Worm (Caenorhabditis elegans) whole organism, L4 larva: ENCODE data around the gene Y82E9BR.18.

Source experiments
- F10B5.3 ChIP-seq: sonication (generic microtip); optimal IDR thresholded peaks from 2 replicates; lab custom pipeline; 2016; ENCODE audit warnings: mild to moderate bottlenecking, missing genetic modification characterization, missing compliant biosample characterization
- F26F4.8 ChIP-seq: fragments of 200-800 bp; sonication (Bioruptor generic); conservative IDR thresholded peaks from 2 replicates; pipeline ENCODE4 v1.3.6; 2022; ENCODE audit warnings: missing genetic modification characterization, missing compliant biosample characterization
- T20F7.1 ChIP-seq: fragments of 200-800 bp; sonication (Bioruptor generic); optimal IDR thresholded peaks from 2 replicates; lab custom pipeline; 2018; ENCODE audit warnings: mild to moderate bottlenecking, missing genetic modification characterization, missing compliant biosample characterization
- Y105C5A.15 ChIP-seq: fragments of 200-800 bp; sonication (Bioruptor generic); IDR thresholded peaks from 2 replicates; pipeline ENCODE4 v1.3.6; 2022; ENCODE audit warnings: missing genetic modification characterization, missing compliant biosample characterization
- Y48G9A.11 ChIP-seq: fragments of 200-800 bp; sonication (Bioruptor generic); IDR thresholded peaks from 2 replicates; pipeline ENCODE4 v1.3.6; 2022; ENCODE audit warnings: missing genetic modification reagents, missing genetic modification characterization, missing compliant biosample characterization
- Y5F2A.4 ChIP-seq: fragments of 200-800 bp; sonication (Bioruptor generic); optimal IDR thresholded peaks from 2 replicates; lab custom pipeline; 2018; ENCODE audit warnings: mild to moderate bottlenecking, missing genetic modification characterization, missing compliant biosample characterization
- aha-1 ChIP-seq: fragments of 150-350 bp; peaks from one replicate; lab custom pipeline; 2014; ENCODE audit warnings: missing biosample characterization, missing genetic modification characterization
- ceh-28 ChIP-seq: fragments of 150-350 bp; optimal IDR thresholded peaks from 2 replicates; lab custom pipeline; 2014; ENCODE audit warnings: missing biosample characterization, missing genetic modification reagents, missing genetic modification characterization
- ctbp-1 ChIP-seq: fragments of 200-800 bp; sonication (Bioruptor generic); IDR thresholded peaks from 2 replicates; pipeline ENCODE4 v1.3.6; 2022; ENCODE audit warnings: missing genetic modification reagents, missing genetic modification characterization, missing compliant biosample characterization
- daf-12 ChIP-seq: fragments of 150-350 bp; optimal IDR thresholded peaks from 2 replicates; lab custom pipeline; 2014; ENCODE audit warnings: missing biosample characterization, missing genetic modification reagents, missing genetic modification characterization
- daf-16 ChIP-seq, 3 experiments: sonication (generic microtip); optimal IDR thresholded peaks; 2 replicates each; lab custom pipeline; 2016 to 2017; ENCODE audit warnings: missing genetic modification characterization in 3 of 3, missing genetic modification reagents in 3 of 3, mild to moderate bottlenecking in 2 of 3, missing compliant biosample characterization in 2 of 3, missing biosample characterization in 1 of 3, moderate library complexity in 1 of 3
- daf-8 ChIP-seq: fragments of 200-800 bp; sonication (Bioruptor generic); IDR thresholded peaks from 2 replicates; pipeline ENCODE4 v1.3.6; 2022; ENCODE audit warnings: missing genetic modification characterization, missing compliant biosample characterization
- dmd-8 ChIP-seq: fragments of 200-800 bp; sonication (Bioruptor generic); IDR thresholded peaks from 2 replicates; pipeline ENCODE4 v1.3.6; 2022; ENCODE audit warnings: missing genetic modification characterization, missing compliant biosample characterization
- dmd-9 ChIP-seq: fragments of 200-800 bp; sonication (Bioruptor generic); IDR thresholded peaks from 2 replicates; pipeline ENCODE4 v1.3.6; 2022; ENCODE audit warnings: missing genetic modification reagents, missing genetic modification characterization, missing compliant biosample characterization
- egl-43 ChIP-seq: fragments of 200-800 bp; sonication (Bioruptor generic); IDR thresholded peaks from 2 replicates; pipeline ENCODE4 v1.3.6; 2022; ENCODE audit warnings: missing genetic modification reagents, missing genetic modification characterization, missing compliant biosample characterization
- fkh-10 ChIP-seq: fragments of 150-350 bp; optimal IDR thresholded peaks from 2 replicates; lab custom pipeline; 2014; ENCODE audit warnings: missing biosample characterization, missing genetic modification reagents, missing genetic modification characterization
- fos-1 ChIP-seq: fragments of 150-350 bp; optimal IDR thresholded peaks from 2 replicates; lab custom pipeline; 2014; ENCODE audit warnings: missing biosample characterization, missing genetic modification characterization
- hlh-11 ChIP-seq: fragments of 200-800 bp; sonication (Bioruptor generic); optimal IDR thresholded peaks from 2 replicates; lab custom pipeline; 2018; ENCODE audit warnings: mild to moderate bottlenecking, missing genetic modification characterization, missing compliant biosample characterization
- hlh-30 ChIP-seq: sonication (generic microtip); optimal IDR thresholded peaks from 2 replicates; lab custom pipeline; 2017; ENCODE audit warnings: antibody characterized with exemption, mild to moderate bottlenecking, missing genetic modification characterization, missing compliant biosample characterization; ENCODE audit not compliant: insufficient read depth
- hmg-1.1 ChIP-seq: fragments of 200-800 bp; sonication (Bioruptor generic); IDR thresholded peaks from 2 replicates; pipeline ENCODE4 v1.3.6; 2022; ENCODE audit warnings: missing genetic modification reagents, missing genetic modification characterization, missing compliant biosample characterization
- lin-38 ChIP-seq: fragments of 200-800 bp; sonication (Bioruptor generic); IDR thresholded peaks from 2 replicates; pipeline ENCODE4 v1.3.6; 2022; ENCODE audit warnings: missing genetic modification reagents, missing genetic modification characterization, missing compliant biosample characterization
- lsy-2 ChIP-seq, 2 experiments: fragments of 150-350 bp in 1 of 2; sonication (generic microtip) in 1 of 2; optimal IDR thresholded peaks; 2 replicates each; lab custom pipeline; 2014 to 2017; ENCODE audit warnings: missing biosample characterization in 2 of 2, missing genetic modification characterization in 2 of 2
- mdt-29 ChIP-seq: fragments of 200-800 bp; sonication (Bioruptor generic); IDR thresholded peaks from 2 replicates; pipeline ENCODE4 v1.3.6; 2022; ENCODE audit warnings: missing genetic modification reagents, missing genetic modification characterization, missing compliant biosample characterization
- mep-1 ChIP-seq: fragments of 150-350 bp; sonication (generic microtip); optimal IDR thresholded peaks from 3 replicates; lab custom pipeline; 2014; ENCODE audit warnings: missing biosample characterization, missing genetic modification characterization
- mxl-3 ChIP-seq: fragments of 200-800 bp; sonication (Bioruptor generic); optimal IDR thresholded peaks from 2 replicates; lab custom pipeline; 2018; ENCODE audit warnings: mild to moderate bottlenecking, missing genetic modification characterization, missing compliant biosample characterization
- nhr-11 ChIP-seq: fragments of 150-350 bp; optimal IDR thresholded peaks from 2 replicates; lab custom pipeline; 2014; ENCODE audit warnings: missing biosample characterization, missing genetic modification characterization
- nhr-111 ChIP-seq: fragments of 200-800 bp; sonication (Bioruptor generic); optimal IDR thresholded peaks from 2 replicates; lab custom pipeline; 2018; ENCODE audit warnings: mild to moderate bottlenecking, missing genetic modification characterization, missing compliant biosample characterization
- nhr-25 ChIP-seq: sonication (generic microtip); optimal IDR thresholded peaks from 2 replicates; lab custom pipeline; 2017; ENCODE audit warnings: missing genetic modification characterization, mild to moderate bottlenecking, missing compliant biosample characterization, antibody characterized with exemption, moderate library complexity, borderline replicate concordance; ENCODE audit not compliant: insufficient read depth
- nhr-28 ChIP-seq: fragments of 150-350 bp; optimal IDR thresholded peaks from 2 replicates; lab custom pipeline; 2014; ENCODE audit warnings: missing biosample characterization, missing genetic modification characterization
- nhr-41 ChIP-seq: fragments of 200-800 bp; sonication (Bioruptor generic); IDR thresholded peaks from 2 replicates; pipeline ENCODE4 v1.3.6; 2022; ENCODE audit warnings: missing genetic modification reagents, missing genetic modification characterization, missing compliant biosample characterization
- nhr-76 ChIP-seq: fragments of 150-350 bp; optimal IDR thresholded peaks from 2 replicates; lab custom pipeline; 2014; ENCODE audit warnings: missing biosample characterization, missing genetic modification characterization
- nhr-77 ChIP-seq: fragments of 150-350 bp; optimal IDR thresholded peaks from 2 replicates; lab custom pipeline; 2014; ENCODE audit warnings: missing biosample characterization, missing genetic modification characterization
- php-3 ChIP-seq: fragments of 200-800 bp; sonication (Bioruptor generic); IDR thresholded peaks from 2 replicates; pipeline ENCODE4 v1.3.6; 2022; ENCODE audit warnings: missing genetic modification reagents, missing genetic modification characterization, missing compliant biosample characterization
- pqm-1 ChIP-seq: sonication (generic microtip); optimal IDR thresholded peaks from 2 replicates; lab custom pipeline; 2017; ENCODE audit warnings: missing biosample characterization, missing genetic modification characterization
- rbr-2 ChIP-seq: sonication (generic microtip); optimal IDR thresholded peaks from 2 replicates; lab custom pipeline; 2016; ENCODE audit warnings: missing genotype, missing genetic modification characterization, missing compliant biosample characterization
- set-16 ChIP-seq: fragments of 200-800 bp; sonication (Bioruptor generic); IDR thresholded peaks from 2 replicates; pipeline ENCODE4 v1.3.6; 2022; ENCODE audit warnings: missing genetic modification reagents, missing genetic modification characterization, missing compliant biosample characterization
- spr-3 ChIP-seq: fragments of 200-800 bp; sonication (Bioruptor generic); optimal IDR thresholded peaks from 2 replicates; lab custom pipeline; 2018; ENCODE audit warnings: mild to moderate bottlenecking, missing genetic modification characterization, missing compliant biosample characterization
- unc-39 ChIP-seq: sonication (generic microtip); optimal IDR thresholded peaks from 2 replicates; lab custom pipeline; 2017; ENCODE audit warnings: missing biosample characterization, missing genetic modification characterization
- zip-2 ChIP-seq: fragments of 150-350 bp; optimal IDR thresholded peaks from 2 replicates; lab custom pipeline; 2014; ENCODE audit warnings: missing biosample characterization, missing genetic modification characterization

Y82E9BR.18 gene

DNA sequence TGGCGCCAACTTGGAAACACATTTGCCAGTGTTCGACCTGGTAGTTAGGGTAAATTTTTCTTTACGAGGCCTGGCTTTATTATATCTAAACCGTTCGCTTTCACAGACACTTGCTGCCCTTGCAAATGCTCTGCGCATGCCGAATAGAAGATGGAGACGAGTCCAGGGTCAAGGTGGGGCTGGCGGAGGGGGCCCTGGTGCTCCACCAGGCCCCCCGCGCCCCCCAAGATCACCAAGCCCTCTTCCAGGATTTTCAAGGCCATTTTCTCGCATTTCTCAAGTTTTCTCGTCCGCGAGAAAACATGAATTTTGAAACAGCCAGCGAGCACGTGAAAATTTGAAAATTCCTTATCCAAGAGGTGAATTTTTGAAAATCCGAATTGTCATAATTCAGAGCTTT, 43.7 kb downstream of the Y82E9BR.18 start:
- TF ChIP-seq egl-43 (GFP tag; lab: Robert Waterston, UW) (peak; percentile 46; the same call in 1 of the 2 replicates), daf-12 (tag; lab: Kevin White, UChicago) (no peak), nhr-77 (tag; lab: Kevin White, UChicago) (no peak), F10B5.3 (tag; lab: Kevin White, UChicago) (no peak), nhr-41 (GFP tag; lab: Robert Waterston, UW) (no peak), dmd-8 (0 out of 2 replicates have a peak, but pooled peaks have one; percentile 27), set-16 (GFP tag; lab: Robert Waterston, UW) (peak; percentile 89), unc-39 (tag; lab: Kevin White, UChicago) (no peak), lin-38 (GFP tag; lab: Robert Waterston, UW) (0 out of 2 replicates have a peak, but pooled peaks have one; percentile 17), Y5F2A.4 (GFP tag; lab: Kevin White, UChicago) (no peak)

ce11 chrIII:1436738-1437137, 46.6 kb downstream of the Y82E9BR.18 start:
- TF ChIP-seq mdt-29 (no peak), aha-1 (peak; percentile 24), set-16 (GFP tag; lab: Robert Waterston, UW) (peak; percentile 80), hmg-1.1 (GFP tag; lab: Robert Waterston, UW) (0 out of 2 replicates have a peak, but pooled peaks have one; percentile 40), Y105C5A.15 (GFP tag; lab: Robert Waterston, UW) (no peak), pqm-1 (tag; lab: Kevin White, UChicago) (no peak), nhr-41 (GFP tag; lab: Robert Waterston, UW) (no peak), Y48G9A.11 (no peak), nhr-111 (GFP tag; lab: Kevin White, UChicago) (no peak), nhr-28 (tag; lab: Kevin White, UChicago) (no peak), mxl-3 (no peak), hlh-30 (no peak), T20F7.1 (no peak), zip-2 (tag; lab: Kevin White, UChicago) (no peak), php-3 (GFP tag; lab: Robert Waterston, UW) (no peak), lsy-2 (tag; optimal IDR thresholded peaks at IDR 0.05; lab: Kevin White, UChicago) (peak in 1 of 2 experiments; percentile 55), ctbp-1 (GFP tag; lab: Robert Waterston, UW) (no peak), nhr-11 (tag; lab: Kevin White, UChicago) (no peak), F26F4.8 (GFP tag; lab: Robert Waterston, UW) (no peak), Y5F2A.4 (GFP tag; lab: Kevin White, UChicago) (no peak), rbr-2 (tag; lab: Kevin White, UChicago) (no peak)

DNA sequence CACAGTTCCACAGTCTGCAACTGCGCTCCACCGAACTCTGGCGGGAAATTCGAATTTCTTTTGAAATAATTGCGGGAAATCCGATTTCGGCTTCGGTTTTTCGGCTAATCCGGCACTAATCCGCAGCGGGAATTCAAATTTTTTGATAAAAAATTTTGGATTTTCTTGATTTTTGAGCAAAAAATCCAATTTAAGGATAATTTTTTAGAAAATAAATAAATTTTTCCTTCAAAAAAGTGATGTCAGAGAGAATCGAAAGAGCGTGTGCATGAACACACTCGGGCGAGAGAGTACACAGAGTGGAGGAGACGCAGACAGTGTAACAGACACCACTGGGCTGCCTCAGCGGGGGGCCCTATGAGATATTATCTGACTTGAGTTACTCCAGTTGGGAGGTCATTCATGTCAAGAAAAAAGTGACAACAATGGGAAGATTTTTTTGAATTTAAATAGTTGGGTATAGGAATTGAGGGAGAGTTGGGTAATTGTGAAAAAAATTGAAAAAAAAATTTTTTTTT, 53.3 kb downstream of the Y82E9BR.18 start:
- TF ChIP-seq nhr-76 (tag; lab: Kevin White, UChicago): no peak
- TF ChIP-seq hlh-30: peak; percentile 9
- peak; percentile 11 for TF ChIP-seq fkh-10 (GFP tag; lab: Kevin White, UChicago)
- peak in 1 of 2 experiments; percentile 7 for TF ChIP-seq lsy-2 (tag; optimal IDR thresholded peaks at IDR 0.05; lab: Kevin White, UChicago)
- TF ChIP-seq hmg-1.1 (GFP tag; lab: Robert Waterston, UW): peak; percentile 61
- no peak for TF ChIP-seq fos-1 (tag; lab: Kevin White, UChicago)
- no peak for TF ChIP-seq daf-8 (GFP tag; lab: Robert Waterston, UW)
- TF ChIP-seq mep-1 (tag; lab: Kevin White, UChicago): peak; percentile 10
- TF ChIP-seq php-3 (GFP tag; lab: Robert Waterston, UW): no peak
- TF ChIP-seq dmd-9 (GFP tag; lab: Robert Waterston, UW): no peak
- TF ChIP-seq mdt-29: no peak

- TF ChIP-seq hlh-11 (tag; lab: Kevin White, UChicago) (no peak), lin-38 (GFP tag; lab: Robert Waterston, UW) (peak; percentile 81), daf-16 (GFP tag; optimal IDR thresholded peaks at IDR 0.05; lab: Kevin White, UChicago) (no peak), daf-16 (tag; optimal IDR thresholded peaks at IDR 0.05; lab: Kevin White, UChicago) (no peak), ceh-28 (tag; lab: Kevin White, UChicago) (peak; percentile 6), F10B5.3 (tag; lab: Kevin White, UChicago) (no peak), nhr-111 (GFP tag; lab: Kevin White, UChicago) (no peak), aha-1 (peak; percentile 8), lsy-2 (tag; optimal IDR thresholded peaks at IDR 0.05; lab: Kevin White, UChicago) (no peak), nhr-25 (tag; lab: Kevin White, UChicago) (no peak), spr-3 (GFP tag; lab: Kevin White, UChicago) (no peak), T20F7.1 (no peak)
Observed at ce11 chrIII:1429275-1429674, 54.0 kb downstream of the Y82E9BR.18 start.
